Worm (Caenorhabditis elegans): ENCODE data around the gene C25G4.17.

DNA sequence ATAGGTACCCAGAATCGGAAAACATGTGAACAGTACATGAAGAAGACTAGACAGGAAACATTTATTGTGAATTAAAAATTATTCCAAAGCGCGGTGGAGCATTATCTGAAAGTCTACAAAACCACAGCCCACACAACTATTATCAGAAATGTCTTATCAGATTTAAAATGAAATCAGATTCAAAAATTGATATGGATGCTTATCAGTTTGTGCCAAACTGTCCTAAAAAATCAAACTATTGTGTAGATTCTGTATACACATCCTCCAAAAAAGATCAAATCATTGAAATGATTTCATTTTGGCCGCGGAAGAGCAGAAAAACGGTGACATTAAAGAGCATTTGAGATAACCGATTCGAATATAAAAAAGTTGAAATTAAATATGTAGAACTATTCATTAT is 6.4 kb upstream of the C25G4.17 start, which contains the start of gene irg-4:
- TF ChIP-seq nhr-47 (tag; optimal IDR thresholded peaks at IDR 0.05) (no peak), aha-1 (tag; optimal IDR thresholded peaks at IDR 0.05) (no peak), snpc-4 (tag; optimal IDR thresholded peaks at IDR 0.05) (no peak), nhr-12 (tag; optimal IDR thresholded peaks at IDR 0.05) (no peak)
